Worm (Caenorhabditis elegans) whole organism, late embryonic: ENCODE measurements around the gene Y45F3A.1.

ENCODE experiments used
- K02D7.2 ChIP-seq: sonication (generic microtip); optimal IDR thresholded peaks from 2 replicates; lab custom pipeline; 2017; ENCODE audit warnings: mild to moderate bottlenecking, missing genetic modification characterization, missing compliant biosample characterization
- ceh-19 ChIP-seq: fragments of 200-800 bp; sonication (Bioruptor generic); optimal IDR thresholded peaks from 2 replicates; lab custom pipeline; 2018; ENCODE audit warnings: mild to moderate bottlenecking, missing genetic modification characterization, missing compliant biosample characterization
- ets-4 ChIP-seq: sonication (generic microtip); optimal IDR thresholded peaks from 2 replicates; lab custom pipeline; 2016; ENCODE audit warnings: missing genetic modification characterization, missing compliant biosample characterization
- hlh-30 ChIP-seq: sonication (generic microtip); optimal IDR thresholded peaks from 2 replicates; lab custom pipeline; 2017; ENCODE audit warnings: antibody characterized with exemption, missing genetic modification characterization, missing compliant biosample characterization; ENCODE audit not compliant: insufficient read depth
- nfya-1 ChIP-seq: sonication (generic microtip); optimal IDR thresholded peaks from 2 replicates; lab custom pipeline; 2017; ENCODE audit warnings: missing genetic modification characterization, mild to moderate bottlenecking, missing compliant biosample characterization, antibody characterized with exemption, moderate library complexity
- nhr-11 ChIP-seq: fragments of 150-350 bp; optimal IDR thresholded peaks from 2 replicates; lab custom pipeline; 2014; ENCODE audit warnings: missing biosample characterization, missing genetic modification characterization
- npax-4 ChIP-seq: sonication (generic microtip); optimal IDR thresholded peaks from 2 replicates; lab custom pipeline; 2016; ENCODE audit warnings: missing genetic modification characterization, missing compliant biosample characterization
- pha-4 ChIP-seq: fragments of 150-350 bp; optimal IDR thresholded peaks from 2 replicates; lab custom pipeline; 2018; ENCODE audit warnings: missing biosample characterization, missing genetic modification reagents, missing genetic modification characterization
- rnt-1 ChIP-seq: sonication (generic microtip); optimal IDR thresholded peaks from 2 replicates; lab custom pipeline; 2016; ENCODE audit warnings: missing genetic modification characterization, missing compliant biosample characterization

- TF ChIP-seq ceh-19 (GFP tag; lab: Kevin White, UChicago) = no peak
- TF ChIP-seq hlh-30 (tag; lab: Kevin White, UChicago) = no peak
- TF ChIP-seq K02D7.2 (tag; lab: Kevin White, UChicago) = no peak
- TF ChIP-seq nhr-11 (tag; lab: Kevin White, UChicago) = no peak
- TF ChIP-seq rnt-1 (tag; lab: Kevin White, UChicago) = no peak
- no peak for TF ChIP-seq npax-4 (tag; lab: Kevin White, UChicago)
- no peak for TF ChIP-seq nfya-1 (tag; lab: Kevin White, UChicago)
- TF ChIP-seq pha-4 = no peak
- TF ChIP-seq ets-4 (tag; lab: Kevin White, UChicago) = no peak
Observed at ce11 chrIII:10536087-10536723, 25.5 kb downstream of the Y45F3A.1 start.
